Fruit fly (Drosophila melanogaster) whole organism, embryonic: ENCODE data around the gene Trf4-1.

Source experiments
- CG10431 ChIP-seq: fragments of 200-800 bp; sonication (Bioruptor generic); optimal IDR thresholded peaks from 3 replicates; lab custom pipeline; 2018; ENCODE audit warnings: missing biosample characterization, mild to moderate bottlenecking, missing genetic modification characterization
- CG11398 ChIP-seq: fragments of 200-800 bp; sonication (Bioruptor generic); optimal IDR thresholded peaks from 2 replicates; lab custom pipeline; 2016; ENCODE audit warnings: missing biosample characterization, missing genetic modification characterization
- CG12659 ChIP-seq: fragments of 200-800 bp; sonication (Bioruptor generic); optimal IDR thresholded peaks from 3 replicates; lab custom pipeline; 2017; ENCODE audit warnings: mild to moderate bottlenecking, missing biosample characterization, missing genetic modification reagents, missing genetic modification characterization
- CG1602 ChIP-seq: fragments of 200-800 bp; sonication (Bioruptor generic); optimal IDR thresholded peaks from 3 replicates; lab custom pipeline; 2016; ENCODE audit warnings: missing biosample characterization, missing genetic modification characterization
- CG16813 ChIP-seq: fragments of 200-800 bp; sonication (Bioruptor generic); IDR thresholded peaks from 3 replicates; pipeline ENCODE4 v1.3.6; 2022; ENCODE audit warnings: missing biosample characterization, missing genetic modification characterization; ENCODE audit not compliant: partially characterized antibody
- CG17186 ChIP-seq: fragments of 200-800 bp; sonication (Bioruptor generic); optimal IDR thresholded peaks from 3 replicates; lab custom pipeline; 2017; ENCODE audit warnings: missing biosample characterization, missing genetic modification reagents, missing genetic modification characterization
- CG17612 ChIP-seq: fragments of 200-800 bp; sonication (Bioruptor generic); IDR thresholded peaks from 2 replicates; pipeline ENCODE4 v1.3.6; 2022; ENCODE audit warnings: missing biosample characterization, missing genetic modification characterization
- CG17912 ChIP-seq: fragments of 200-800 bp; sonication (Bioruptor generic); optimal IDR thresholded peaks from 2 replicates; lab custom pipeline; 2018; ENCODE audit warnings: missing biosample characterization, mild to moderate bottlenecking, missing genetic modification characterization
- CG2199 ChIP-seq: fragments of 200-800 bp; sonication (Bioruptor generic); IDR thresholded peaks from 3 replicates; pipeline ENCODE4 v1.3.6; 2022; ENCODE audit warnings: missing biosample characterization, missing genetic modification characterization
- CG4282 ChIP-seq: fragments of 200-800 bp; sonication (Bioruptor generic); optimal IDR thresholded peaks from 2 replicates; lab custom pipeline; 2016; ENCODE audit warnings: missing biosample characterization, missing genetic modification characterization
- CG4404 ChIP-seq: fragments of 200-800 bp; sonication (Bioruptor generic); IDR thresholded peaks from 2 replicates; pipeline ENCODE4 v1.3.6; 2022; ENCODE audit warnings: missing biosample characterization, missing genetic modification characterization
- CG4424 ChIP-seq: fragments of 200-800 bp; sonication (Bioruptor generic); optimal IDR thresholded peaks from 3 replicates; lab custom pipeline; 2016; ENCODE audit warnings: missing biosample characterization, missing genetic modification characterization
- CG4617 ChIP-seq: fragments of 200-800 bp; sonication (Bioruptor generic); optimal IDR thresholded peaks from 3 replicates; lab custom pipeline; 2016; ENCODE audit warnings: missing biosample characterization, missing genetic modification characterization, borderline replicate concordance
- CG6791 ChIP-seq: fragments of 200-800 bp; sonication (Bioruptor generic); IDR thresholded peaks from 3 replicates; pipeline ENCODE4 v1.3.6; 2022; ENCODE audit warnings: missing biosample characterization, missing genetic modification characterization; ENCODE audit not compliant: partially characterized antibody
- CG6813 ChIP-seq: fragments of 200-800 bp; sonication (Bioruptor generic); optimal IDR thresholded peaks from 2 replicates; lab custom pipeline; 2017; ENCODE audit warnings: missing biosample characterization, missing genetic modification characterization, mild to moderate bottlenecking, moderate library complexity, missing genetic modification reagents
- CG7556 ChIP-seq: fragments of 200-800 bp; sonication (Bioruptor generic); optimal IDR thresholded peaks from 2 replicates; lab custom pipeline; 2017; ENCODE audit warnings: missing biosample characterization, mild to moderate bottlenecking, missing genetic modification characterization
- CG8359 ChIP-seq: fragments of 200-800 bp; sonication (Bioruptor generic); optimal IDR thresholded peaks from 2 replicates; lab custom pipeline; 2017; ENCODE audit warnings: missing biosample characterization, mild to moderate bottlenecking, missing genetic modification characterization, borderline replicate concordance
- CG8388 ChIP-seq: fragments of 200-800 bp; sonication (Bioruptor generic); optimal IDR thresholded peaks from 2 replicates; lab custom pipeline; 2019; ENCODE audit warnings: missing biosample characterization, mild to moderate bottlenecking, missing genetic modification characterization, moderate library complexity
- CG9932 ChIP-seq: fragments of 200-800 bp; sonication (Bioruptor generic); IDR thresholded peaks from 2 replicates; pipeline ENCODE4 v1.3.6; 2022; ENCODE audit warnings: missing biosample characterization, missing genetic modification characterization
- Dip2 ChIP-seq: fragments of 200-800 bp; sonication (Bioruptor generic); IDR thresholded peaks from 2 replicates; pipeline ENCODE4 v1.3.6; 2022; ENCODE audit warnings: missing biosample characterization, missing genetic modification characterization
- Nf-YB ChIP-seq: fragments of 200-800 bp; sonication (Bioruptor generic); optimal IDR thresholded peaks from 3 replicates; lab custom pipeline; 2019; ENCODE audit warnings: missing biosample characterization, mild to moderate bottlenecking, missing genetic modification characterization, moderate library complexity
- Nf-YC ChIP-seq: fragments of 200-800 bp; optimal IDR thresholded peaks from 3 replicates; lab custom pipeline; 2019; ENCODE audit warnings: missing biosample characterization, mild to moderate bottlenecking, missing genetic modification characterization, moderate library complexity
- Pdp1 ChIP-seq, 2 experiments: fragments of 200-800 bp; sonication (Bioruptor generic); optimal IDR thresholded peaks; 3 replicates each; lab custom pipeline; 2016; ENCODE audit warnings: missing biosample characterization in 2 of 2, missing genetic modification characterization in 2 of 2, mild to moderate bottlenecking in 1 of 2, moderate library complexity in 1 of 2
- Poxn ChIP-seq: fragments of 200-800 bp; sonication (Bioruptor generic); IDR thresholded peaks from 2 replicates; pipeline ENCODE4 v1.3.6; 2022; ENCODE audit warnings: missing biosample characterization, missing genetic modification characterization
- Ptx1 ChIP-seq: fragments of 200-800 bp; sonication (Bioruptor generic); IDR thresholded peaks from 2 replicates; pipeline ENCODE4 v1.3.6; 2022; ENCODE audit warnings: missing biosample characterization, missing genetic modification characterization
- Ravus ChIP-seq: fragments of 200-800 bp; sonication (Bioruptor generic); IDR thresholded peaks from 2 replicates; pipeline ENCODE4 v1.3.6; 2022; ENCODE audit warnings: missing biosample characterization, missing genetic modification characterization
- Scr ChIP-seq: fragments of 200-800 bp; sonication (Bioruptor generic); IDR thresholded peaks from 2 replicates; pipeline ENCODE4 v1.3.6; 2022; ENCODE audit warnings: missing biosample characterization, missing genetic modification characterization; ENCODE audit not compliant: partially characterized antibody
- Side ChIP-seq: fragments of 200-800 bp; sonication (Bioruptor generic); optimal IDR thresholded peaks from 2 replicates; lab custom pipeline; 2016; ENCODE audit warnings: missing biosample characterization, missing genetic modification characterization
- caup ChIP-seq: fragments of 200-800 bp; sonication (Bioruptor generic); optimal IDR thresholded peaks from 3 replicates; lab custom pipeline; 2017; ENCODE audit warnings: missing biosample characterization, mild to moderate bottlenecking, missing genetic modification characterization, moderate library complexity; ENCODE audit not compliant: severe bottlenecking
- corto ChIP-seq: fragments of 200-800 bp; sonication (Bioruptor generic); optimal IDR thresholded peaks from 2 replicates; lab custom pipeline; 2016; ENCODE audit warnings: missing biosample characterization, mild to moderate bottlenecking, missing genetic modification characterization, moderate library complexity
- crp ChIP-seq, 2 experiments: fragments of 200-800 bp; sonication (Bioruptor generic); optimal IDR thresholded peaks; 2 replicates in 1 of 2; 3 replicates in 1 of 2; lab custom pipeline; 2017; ENCODE audit warnings: missing biosample characterization in 2 of 2, missing genetic modification characterization in 2 of 2, mild to moderate bottlenecking in 1 of 2, moderate library complexity in 1 of 2
- en ChIP-seq: fragments of 200-800 bp; sonication (Bioruptor generic); optimal IDR thresholded peaks from 2 replicates; lab custom pipeline; 2016; ENCODE audit warnings: missing biosample characterization, missing genetic modification characterization
- eyg ChIP-seq: fragments of 200-800 bp; sonication (Bioruptor generic); optimal IDR thresholded peaks from 3 replicates; lab custom pipeline; 2016; ENCODE audit warnings: missing biosample characterization, missing genetic modification characterization
- gt ChIP-seq: fragments of 200-800 bp; sonication (Bioruptor generic); IDR thresholded peaks from 2 replicates; pipeline ENCODE4 v1.3.6; 2022; ENCODE audit warnings: missing biosample characterization, missing genetic modification characterization
- hbn ChIP-seq: fragments of 200-800 bp; sonication (Bioruptor generic); IDR thresholded peaks from 2 replicates; pipeline ENCODE4 v1.3.6; 2022; ENCODE audit warnings: missing biosample characterization, missing genetic modification characterization; ENCODE audit not compliant: partially characterized antibody
- ind ChIP-seq: fragments of 200-800 bp; sonication (Bioruptor generic); optimal IDR thresholded peaks from 3 replicates; lab custom pipeline; 2016; ENCODE audit warnings: missing biosample characterization, missing genetic modification characterization
- lmd ChIP-seq: fragments of 200-800 bp; sonication (Bioruptor generic); IDR thresholded peaks from 2 replicates; pipeline ENCODE4 v1.3.6; 2022; ENCODE audit warnings: missing biosample characterization, missing genetic modification characterization
- lola ChIP-seq, 3 experiments: fragments of >200 bp in 2 of 3; fragments of 200-800 bp in 1 of 3; sonication (Bioruptor generic) in 1 of 3; optimal IDR thresholded peaks; 2 replicates each; lab custom pipeline; 2017 to 2019; ENCODE audit warnings: missing biosample characterization in 3 of 3, missing genetic modification characterization in 3 of 3, mild to moderate bottlenecking in 1 of 3, moderate library complexity in 1 of 3
- nom ChIP-seq: fragments of 200-800 bp; sonication (Bioruptor generic); optimal IDR thresholded peaks from 2 replicates; lab custom pipeline; 2017; ENCODE audit warnings: missing biosample characterization, missing genetic modification characterization, mild to moderate bottlenecking, moderate library complexity, missing genetic modification reagents
- oc ChIP-seq: fragments of 200-800 bp; sonication (Bioruptor generic); optimal IDR thresholded peaks from 2 replicates; lab custom pipeline; 2018; ENCODE audit warnings: missing biosample characterization, mild to moderate bottlenecking, missing genetic modification characterization, moderate library complexity
- odd ChIP-seq: fragments of 200-800 bp; sonication (Bioruptor generic); optimal IDR thresholded peaks from 2 replicates; lab custom pipeline; 2017; ENCODE audit warnings: missing biosample characterization, mild to moderate bottlenecking, missing genetic modification characterization
- p53 ChIP-seq: fragments of 200-800 bp; sonication (Bioruptor generic); optimal IDR thresholded peaks from 2 replicates; lab custom pipeline; 2016; ENCODE audit warnings: missing biosample characterization, missing genetic modification characterization
- pita ChIP-seq: fragments of 200-800 bp; sonication (Bioruptor generic); optimal IDR thresholded peaks from 2 replicates; lab custom pipeline; 2017; ENCODE audit warnings: missing biosample characterization, mild to moderate bottlenecking, missing genetic modification characterization
- pros ChIP-seq: fragments of 200-800 bp; sonication (Bioruptor generic); optimal IDR thresholded peaks from 3 replicates; lab custom pipeline; 2019; ENCODE audit warnings: missing biosample characterization, mild to moderate bottlenecking, missing genetic modification characterization, moderate library complexity
- rib ChIP-seq: fragments of 200-800 bp; sonication (Bioruptor generic); IDR thresholded peaks from 2 replicates; pipeline ENCODE4 v1.3.6; 2022; ENCODE audit warnings: missing biosample characterization, missing genetic modification characterization
- salm ChIP-seq: fragments of 200-800 bp; sonication (Bioruptor generic); optimal IDR thresholded peaks from 2 replicates; lab custom pipeline; 2018; ENCODE audit warnings: missing biosample characterization, mild to moderate bottlenecking, missing genetic modification characterization
- sens ChIP-seq: fragments of 200-800 bp; sonication (Bioruptor generic); peaks from one replicate; lab custom pipeline; 2016; ENCODE audit warnings: missing biosample characterization, missing genetic modification characterization
- shn ChIP-seq: fragments of 200-800 bp; sonication (Bioruptor generic); optimal IDR thresholded peaks from 3 replicates; lab custom pipeline; 2016; ENCODE audit warnings: missing biosample characterization, missing genetic modification characterization
- sna ChIP-seq: fragments of 200-800 bp; sonication (Bioruptor generic); IDR thresholded peaks from 2 replicates; pipeline ENCODE4 v1.3.6; 2022; ENCODE audit warnings: missing biosample characterization, missing genetic modification characterization; ENCODE audit not compliant: partially characterized antibody
- sqz ChIP-seq: fragments of 200-800 bp; sonication (Bioruptor generic); optimal IDR thresholded peaks from 3 replicates; lab custom pipeline; 2018; ENCODE audit warnings: missing biosample characterization, mild to moderate bottlenecking, missing genetic modification characterization
- usp ChIP-seq: fragments of >200 bp; optimal IDR thresholded peaks from 2 replicates; lab custom pipeline; 2017; ENCODE audit warnings: missing biosample characterization, missing genetic modification characterization
- wdn ChIP-seq: fragments of 200-800 bp; sonication (Bioruptor generic); IDR thresholded peaks from 2 replicates; pipeline ENCODE4 v1.3.6; 2022; ENCODE audit warnings: missing biosample characterization, missing genetic modification characterization

Gene Trf4-1

dm6 chrX:8606206-8606605 lies 46.1 kb downstream of the Trf4-1 start, which contains the start of gene Caf1-180 (continued):
- TF ChIP-seq corto (GFP tag; lab: Kevin White, UChicago) (no peak), p53 (GFP tag; lab: Kevin White, UChicago) (no peak), CG12659 (GFP tag; lab: Kevin White, UChicago) (peak; percentile 35), Nf-YC (tag; lab: Kevin White, UChicago) (no peak), nom (GFP tag; lab: Kevin White, UChicago) (no peak), CG4404 (no peak), gt (GFP tag; lab: Robert Waterston, UW) (no peak), CG4424 (GFP tag; lab: Kevin White, UChicago) (no peak), Ptx1 (GFP tag; lab: Robert Waterston, UW) (no peak), sens (GFP tag; lab: Kevin White, UChicago) (peak; percentile 23), CG8388 (no peak), lmd (peak; percentile 7; the same call in 1 of the 2 replicates), CG17186 (GFP tag; lab: Kevin White, UChicago) (peak; percentile 90), CG16813 (GFP tag; lab: Robert Waterston, UW) (peak; percentile 87), pita (peak; percentile 88), CG9932 (peak; percentile 70), odd (GFP tag; lab: Kevin White, UChicago) (no peak), salm (tag; lab: Kevin White, UChicago) (no peak), CG6813 (GFP tag; lab: Kevin White, UChicago) (no peak), CG7556 (no peak), CG17912 (GFP tag; lab: Kevin White, UChicago) (peak; percentile 43), ind (no peak), Dip2 (GFP tag; lab: Robert Waterston, UW) (no peak), lola (GFP tag; optimal IDR thresholded peaks at IDR 0.05; lab: Kevin White, UChicago) (peak in 1 of 3 experiments; percentile 17), en (no peak), usp (no peak), Ravus (no peak), Pdp1 (GFP tag; optimal IDR thresholded peaks at IDR 0.05; lab: Kevin White, UChicago) (no peak), CG17612 (GFP tag; lab: Robert Waterston, UW) (no peak), rib (GFP tag; lab: Robert Waterston, UW) (no peak), sqz (GFP tag; lab: Kevin White, UChicago) (no peak), Poxn (no peak), sna (peak; percentile 69), CG2199 (GFP tag; lab: Robert Waterston, UW) (no peak), CG10431 (GFP tag; lab: Kevin White, UChicago) (no peak), eyg (GFP tag; lab: Kevin White, UChicago) (no peak), crp (GFP tag; optimal IDR thresholded peaks at IDR 0.05; lab: Kevin White, UChicago) (no peak), shn (peak; percentile 8), caup (GFP tag; lab: Kevin White, UChicago) (no peak), CG6791 (GFP tag; lab: Robert Waterston, UW) (peak; percentile 83)

- TF ChIP-seq oc (tag; lab: Kevin White, UChicago) (peak; percentile 59), CG11398 (no peak), wdn (GFP tag; lab: Robert Waterston, UW) (no peak), CG1602 (no peak), CG6791 (GFP tag; lab: Robert Waterston, UW) (no peak), Nf-YC (tag; lab: Kevin White, UChicago) (peak; percentile 73), pros (GFP tag; lab: Kevin White, UChicago) (peak; percentile 12), Nf-YB (GFP tag; lab: Kevin White, UChicago) (peak; percentile 63), CG8359 (GFP tag; lab: Kevin White, UChicago) (no peak), hbn (no peak), Side (no peak), CG4617 (no peak), CG4282 (GFP tag; lab: Kevin White, UChicago) (no peak), Scr (GFP tag; lab: Robert Waterston, UW) (no peak)
Observed at dm6 chrX:8607902-8608301, 47.8 kb downstream of the Trf4-1 start.
